Fruit fly (Drosophila melanogaster) whole organism, wandering third instar larva: ENCODE results near the gene CG46515.
"Not testable (repeated sequence)": the region's sequence is repeated elsewhere in the genome, so short reads cannot be mapped to it uniquely, and the experiment has no call there.

Experiments used
- Dfd ChIP-seq: fragments of >200 bp; optimal IDR thresholded peaks from 2 replicates; lab custom pipeline; 2017; ENCODE audit warnings: missing biosample characterization, missing genetic modification characterization
- Hnf4 ChIP-seq: fragments of 200-800 bp; sonication (Bioruptor generic); optimal IDR thresholded peaks from 2 replicates; lab custom pipeline; 2016; ENCODE audit warnings: missing biosample characterization, mild to moderate bottlenecking, missing genetic modification characterization
- Mio ChIP-seq: sonication (Bioruptor generic); optimal IDR thresholded peaks from 2 replicates; lab custom pipeline; 2016; ENCODE audit warnings: missing biosample characterization, missing genetic modification characterization
- br ChIP-seq: fragments of 200-800 bp; sonication (Bioruptor generic); optimal IDR thresholded peaks from 2 replicates; lab custom pipeline; 2016; ENCODE audit warnings: missing biosample characterization, missing genetic modification characterization
- ey ChIP-seq: fragments of 200-800 bp; sonication (Bioruptor generic); optimal IDR thresholded peaks from 2 replicates; lab custom pipeline; 2016; ENCODE audit warnings: missing biosample characterization, missing genetic modification characterization
- h ChIP-seq: fragments of 200-800 bp; sonication (Bioruptor generic); optimal IDR thresholded peaks from 3 replicates; lab custom pipeline; 2016; ENCODE audit warnings: missing biosample characterization, mild to moderate bottlenecking, missing genetic modification characterization
- sage ChIP-seq: fragments of 200-800 bp; sonication (Bioruptor generic); optimal IDR thresholded peaks from 2 replicates; lab custom pipeline; 2016; ENCODE audit warnings: missing biosample characterization, mild to moderate bottlenecking, missing genetic modification characterization
- usp ChIP-seq: fragments of >200 bp; optimal IDR thresholded peaks from 2 replicates; lab custom pipeline; 2017; ENCODE audit warnings: missing biosample characterization, missing genetic modification characterization

DNA sequence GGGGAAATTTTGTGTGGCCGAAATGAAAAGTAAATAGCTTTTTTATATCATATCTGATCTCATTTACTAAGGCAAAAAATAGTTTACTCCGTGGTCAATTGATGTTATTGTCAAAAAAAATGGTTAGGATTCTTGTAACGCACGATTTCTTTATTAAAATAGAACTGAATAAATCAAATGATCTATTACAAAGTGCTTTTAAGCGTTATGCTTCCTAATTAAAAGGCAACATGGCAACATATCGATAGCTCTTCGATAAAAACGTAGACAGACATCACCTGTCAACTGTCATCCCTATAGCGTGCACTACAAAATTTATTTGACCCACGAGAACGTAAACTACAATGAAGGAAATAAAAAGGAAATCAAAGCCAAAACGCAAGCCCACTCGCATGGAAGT lies 10.0 kb downstream of the CG46515 start, which contains the start of gene CG46516:
- TF ChIP-seq Hnf4; sage; Mio (GFP tag; lab: Kevin White, UChicago); usp; h (GFP tag; lab: Kevin White, UChicago); Dfd; ey (GFP tag; lab: Kevin White, UChicago); br (GFP tag; lab: Kevin White, UChicago): not testable (repeated sequence)
